Worm (Caenorhabditis elegans) whole organism, L1 larva: ENCODE data around the gene smc-5.

ENCODE experiments used
- C04F5.9 ChIP-seq: sonication (generic microtip); optimal IDR thresholded peaks from 2 replicates; lab custom pipeline; 2016; ENCODE audit warnings: missing genetic modification characterization, missing compliant biosample characterization
- C16A3.4 ChIP-seq: fragments of 150-350 bp; optimal IDR thresholded peaks from 2 replicates; lab custom pipeline; 2014; ENCODE audit warnings: missing biosample characterization, missing genetic modification characterization
- C34B4.2 ChIP-seq: sonication (generic microtip); optimal IDR thresholded peaks from 2 replicates; lab custom pipeline; 2017; ENCODE audit warnings: mild to moderate bottlenecking, missing genetic modification characterization, missing compliant biosample characterization
- F16B12.6 ChIP-seq: fragments of 150-350 bp; optimal IDR thresholded peaks from 2 replicates; lab custom pipeline; 2014; ENCODE audit warnings: missing biosample characterization, missing genetic modification characterization
- Y116A8C.19 ChIP-seq: sonication (generic microtip); optimal IDR thresholded peaks from 2 replicates; lab custom pipeline; 2016; ENCODE audit warnings: missing compliant biosample characterization, missing genetic modification characterization, borderline replicate concordance
- aha-1 ChIP-seq: fragments of 150-350 bp; optimal IDR thresholded peaks from 2 replicates; lab custom pipeline; 2014; ENCODE audit warnings: missing biosample characterization, missing genetic modification characterization
- alr-1 ChIP-seq: fragments of 200-800 bp; sonication (Bioruptor generic); optimal IDR thresholded peaks from 2 replicates; lab custom pipeline; 2018; ENCODE audit warnings: borderline replicate concordance, mild to moderate bottlenecking, missing genetic modification characterization, missing compliant biosample characterization
- blmp-1 ChIP-seq: fragments of 150-350 bp; optimal IDR thresholded peaks from 2 replicates; lab custom pipeline; 2014; ENCODE audit warnings: missing biosample characterization, missing genetic modification characterization
- ceh-82 ChIP-seq, 3 experiments: fragments of 150-350 bp in 1 of 3; sonication (generic microtip) in 2 of 3; optimal IDR thresholded peaks; 2 replicates each; lab custom pipeline; 2014 to 2017; ENCODE audit warnings: missing biosample characterization in 3 of 3, missing genetic modification characterization in 3 of 3
- ceh-88 ChIP-seq: fragments of 200-800 bp; sonication (Bioruptor generic); IDR thresholded peaks from 2 replicates; pipeline ENCODE4 v1.3.6; 2022; ENCODE audit warnings: missing genetic modification characterization, missing compliant biosample characterization
- ces-1 ChIP-seq: fragments of 150-350 bp; optimal IDR thresholded peaks from 2 replicates; lab custom pipeline; 2014; ENCODE audit warnings: missing biosample characterization, missing genetic modification reagents, missing genetic modification characterization
- dpl-1 ChIP-seq, 3 experiments: fragments of 150-350 bp in 2 of 3; sonication (generic microtip) in 1 of 3; optimal IDR thresholded peaks; 2 replicates each; lab custom pipeline; 2014 to 2017; ENCODE audit warnings: missing biosample characterization in 3 of 3, missing genetic modification characterization in 3 of 3, missing genetic modification reagents in 3 of 3
- efl-1 ChIP-seq, 4 experiments: fragments of 150-350 bp; optimal IDR thresholded peaks in 3 of 4; peaks in 1 of 4; 1 replicate in 1 of 4; 2 replicates in 3 of 4; lab custom pipeline; 2014; ENCODE audit warnings: missing biosample characterization in 2 of 4, missing genetic modification characterization in 2 of 4, missing genetic modification reagents in 2 of 4
- egl-13 ChIP-seq: sonication (generic microtip); optimal IDR thresholded peaks from 2 replicates; lab custom pipeline; 2016; ENCODE audit warnings: missing genotype, missing genetic modification reagents, missing genetic modification characterization, missing compliant biosample characterization
- egl-27 ChIP-seq, 2 experiments: fragments of 150-350 bp in 1 of 2; sonication (generic microtip); optimal IDR thresholded peaks; 3 replicates each; lab custom pipeline; 2017 to 2018; ENCODE audit warnings: missing biosample characterization in 2 of 2, missing genetic modification characterization in 2 of 2, missing genetic modification reagents in 2 of 2
- elt-2 ChIP-seq: sonication (generic microtip); optimal IDR thresholded peaks from 2 replicates; lab custom pipeline; 2016; ENCODE audit warnings: missing genetic modification characterization, mild to moderate bottlenecking, inconsistent platforms, missing compliant biosample characterization, missing genetic modification reagents
- elt-3 ChIP-seq, 6 experiments: fragments of 150-350 bp in 1 of 6; sonication (generic microtip); optimal IDR thresholded peaks; 2 replicates each; lab custom pipeline; 2017 to 2018; ENCODE audit warnings: missing biosample characterization in 6 of 6, missing genetic modification characterization in 6 of 6, inconsistent platforms in 1 of 6
- fkh-10 ChIP-seq: sonication (generic microtip); optimal IDR thresholded peaks from 2 replicates; lab custom pipeline; 2017; ENCODE audit warnings: missing biosample characterization, missing genetic modification reagents, missing genetic modification characterization
- hlh-17 ChIP-seq: fragments of 200-800 bp; sonication (Bioruptor generic); optimal IDR thresholded peaks from 2 replicates; lab custom pipeline; 2018; ENCODE audit warnings: missing genetic modification characterization, mild to moderate bottlenecking, missing compliant biosample characterization, moderate library complexity, borderline replicate concordance
- hpl-2 ChIP-seq: fragments of 150-350 bp; optimal IDR thresholded peaks from 2 replicates; lab custom pipeline; 2014; ENCODE audit warnings: missing biosample characterization, missing genetic modification reagents, missing genetic modification characterization
- jun-1 ChIP-seq: fragments of 150-350 bp; optimal IDR thresholded peaks from 2 replicates; lab custom pipeline; 2014; ENCODE audit warnings: missing biosample characterization, missing genetic modification reagents, missing genetic modification characterization
- lin-13 ChIP-seq: fragments of 150-350 bp; optimal IDR thresholded peaks from 2 replicates; lab custom pipeline; 2014; ENCODE audit warnings: missing biosample characterization, missing genetic modification reagents, missing genetic modification characterization
- lin-14 ChIP-seq: fragments of 200-800 bp; sonication (Bioruptor generic); optimal IDR thresholded peaks from 2 replicates; lab custom pipeline; 2018; ENCODE audit warnings: mild to moderate bottlenecking, missing genetic modification characterization, moderate library complexity, missing compliant biosample characterization
- lin-35 ChIP-seq, 2 experiments: fragments of 150-350 bp; optimal IDR thresholded peaks; 2 replicates each; lab custom pipeline; 2014; ENCODE audit warnings: missing biosample characterization in 2 of 2, missing genetic modification characterization in 2 of 2, missing genetic modification reagents in 2 of 2
- lin-39 ChIP-seq: fragments of 150-350 bp; optimal IDR thresholded peaks from 2 replicates; lab custom pipeline; 2014; ENCODE audit warnings: missing biosample characterization, missing genetic modification reagents, missing genetic modification characterization
- lir-3 ChIP-seq: sonication (generic microtip); optimal IDR thresholded peaks from 2 replicates; lab custom pipeline; 2016; ENCODE audit warnings: mild to moderate bottlenecking, missing genetic modification characterization, moderate library complexity, missing compliant biosample characterization; ENCODE audit not compliant: poor library complexity
- lsy-2 ChIP-seq, 2 experiments: fragments of 150-350 bp; optimal IDR thresholded peaks; 2 replicates each; lab custom pipeline; 2014; ENCODE audit warnings: missing biosample characterization in 2 of 2, missing genetic modification characterization in 2 of 2
- mdl-1 ChIP-seq, 2 experiments: fragments of 150-350 bp; optimal IDR thresholded peaks; 2 replicates each; lab custom pipeline; 2014 to 2017; ENCODE audit warnings: missing biosample characterization in 2 of 2, missing genetic modification characterization in 2 of 2, inconsistent platforms in 1 of 2
- mep-1 ChIP-seq: fragments of 150-350 bp; optimal IDR thresholded peaks from 2 replicates; lab custom pipeline; 2014; ENCODE audit warnings: missing biosample characterization, missing genetic modification characterization
- nhr-11 ChIP-seq: fragments of 150-350 bp; optimal IDR thresholded peaks from 2 replicates; lab custom pipeline; 2014; ENCODE audit warnings: missing biosample characterization, missing genetic modification characterization
- nhr-20 ChIP-seq: sonication (generic microtip); optimal IDR thresholded peaks from 2 replicates; lab custom pipeline; 2016; ENCODE audit warnings: mild to moderate bottlenecking, missing genetic modification characterization, missing compliant biosample characterization
- nhr-28 ChIP-seq: fragments of 150-350 bp; optimal IDR thresholded peaks from 2 replicates; lab custom pipeline; 2014; ENCODE audit warnings: missing biosample characterization, missing genetic modification characterization
- nhr-71 ChIP-seq: sonication (generic microtip); optimal IDR thresholded peaks from 2 replicates; lab custom pipeline; 2016; ENCODE audit warnings: mild to moderate bottlenecking, missing genetic modification characterization, moderate library complexity, missing compliant biosample characterization
- nhr-76 ChIP-seq: sonication (generic microtip); optimal IDR thresholded peaks from 2 replicates; lab custom pipeline; 2017; ENCODE audit warnings: missing biosample characterization, missing genetic modification characterization
- nhr-85 ChIP-seq: sonication (generic microtip); peaks from one replicate; lab custom pipeline; 2016; ENCODE audit warnings: missing genetic modification characterization, inconsistent platforms, missing compliant biosample characterization
- nhr-90 ChIP-seq: sonication (generic microtip); optimal IDR thresholded peaks from 2 replicates; lab custom pipeline; 2016; ENCODE audit warnings: mild to moderate bottlenecking, missing genetic modification characterization, missing compliant biosample characterization; ENCODE audit not compliant: poor library complexity
- pag-3 ChIP-seq: sonication (generic microtip); optimal IDR thresholded peaks from 2 replicates; lab custom pipeline; 2017; ENCODE audit warnings: missing genetic modification characterization, mild to moderate bottlenecking, missing compliant biosample characterization, antibody characterized with exemption, borderline replicate concordance; ENCODE audit not compliant: insufficient read depth
- pax-3 ChIP-seq: fragments of 200-800 bp; sonication (Bioruptor generic); optimal IDR thresholded peaks from 2 replicates; lab custom pipeline; 2018; ENCODE audit warnings: mild to moderate bottlenecking, missing genetic modification characterization, moderate library complexity, missing compliant biosample characterization
- pqm-1 ChIP-seq: sonication (generic microtip); optimal IDR thresholded peaks from 3 replicates; lab custom pipeline; 2017; ENCODE audit warnings: missing biosample characterization, missing genetic modification characterization
- snu-23 ChIP-seq: sonication (generic microtip); optimal IDR thresholded peaks from 2 replicates; lab custom pipeline; 2016; ENCODE audit warnings: missing genetic modification characterization, missing compliant biosample characterization
- sox-4 ChIP-seq: sonication (generic microtip); optimal IDR thresholded peaks from 2 replicates; lab custom pipeline; 2016; ENCODE audit warnings: missing genetic modification characterization, missing compliant biosample characterization
- sup-37 ChIP-seq: fragments of 200-800 bp; sonication (Bioruptor generic); optimal IDR thresholded peaks from 2 replicates; lab custom pipeline; 2018; ENCODE audit warnings: mild to moderate bottlenecking, missing genetic modification characterization, missing compliant biosample characterization
- tlp-1 ChIP-seq: fragments of 150-350 bp; optimal IDR thresholded peaks from 2 replicates; lab custom pipeline; 2014; ENCODE audit warnings: missing biosample characterization, missing genetic modification characterization
- unc-30 ChIP-seq: sonication (generic microtip); optimal IDR thresholded peaks from 2 replicates; lab custom pipeline; 2017; ENCODE audit warnings: missing biosample characterization, missing genetic modification characterization
- unc-62 ChIP-seq: fragments of 150-350 bp; optimal IDR thresholded peaks from 2 replicates; lab custom pipeline; 2014; ENCODE audit warnings: missing biosample characterization, missing genetic modification reagents, missing genetic modification characterization
- unc-86 ChIP-seq: sonication (generic microtip); optimal IDR thresholded peaks from 2 replicates; lab custom pipeline; 2016; ENCODE audit warnings: missing genetic modification characterization, missing compliant biosample characterization
- unc-98 ChIP-seq: fragments of 200-800 bp; sonication (Bioruptor generic); IDR thresholded peaks from 2 replicates; pipeline ENCODE4 v1.3.6; 2022; ENCODE audit warnings: missing genetic modification characterization, missing compliant biosample characterization
- xbp-1 ChIP-seq: sonication (generic microtip); optimal IDR thresholded peaks from 2 replicates; lab custom pipeline; 2016; ENCODE audit warnings: missing genetic modification characterization, missing compliant biosample characterization
- zag-1 ChIP-seq: fragments of 150-350 bp; optimal IDR thresholded peaks from 2 replicates; lab custom pipeline; 2014; ENCODE audit warnings: missing biosample characterization, missing genetic modification characterization
- ztf-4 ChIP-seq: fragments of 150-350 bp; optimal IDR thresholded peaks from 2 replicates; lab custom pipeline; 2014; ENCODE audit warnings: missing biosample characterization, missing genetic modification characterization

The smc-5 gene

DNA sequence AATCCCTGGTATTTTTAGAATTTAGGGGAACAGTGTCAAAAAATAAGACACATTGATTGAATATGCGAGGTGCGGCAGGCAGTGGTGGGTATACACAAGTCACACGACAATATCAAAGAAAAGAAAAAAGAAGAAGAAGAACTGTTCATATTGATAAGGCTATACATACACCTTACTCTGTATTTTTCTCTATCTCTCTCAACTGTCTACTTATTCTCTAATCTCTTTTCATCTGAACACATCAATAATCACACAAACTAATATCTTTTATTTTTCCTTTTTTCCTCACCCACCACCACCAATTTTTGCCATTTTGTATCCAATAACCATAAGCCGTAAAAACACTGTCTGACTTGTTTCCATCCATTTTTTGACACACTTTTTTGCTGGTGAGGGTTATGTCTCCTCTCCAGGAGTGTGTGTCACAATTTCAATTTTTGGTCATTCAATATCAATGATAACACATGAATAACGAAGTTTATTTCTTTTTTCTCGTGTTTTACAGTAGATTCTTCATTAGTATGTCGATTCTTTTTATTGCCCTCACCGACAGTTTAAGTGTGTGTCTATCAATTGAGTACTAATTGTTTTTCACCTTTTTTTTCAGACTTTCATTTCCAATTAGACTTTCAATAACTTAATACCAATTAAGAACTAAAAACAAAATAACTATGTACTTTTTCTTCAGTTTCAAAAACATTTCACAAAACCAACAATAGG, 42.4 kb upstream of the smc-5 start:
- TF ChIP-seq lin-39 (tag; lab: Kevin White, UChicago) (no peak), unc-62 (GFP tag; lab: Kevin White, UChicago) (no peak), mep-1 (tag; lab: Kevin White, UChicago) (no peak), tlp-1 (tag; lab: Kevin White, UChicago) (no peak), mdl-1 (tag; optimal IDR thresholded peaks at IDR 0.05; lab: Kevin White, UChicago) (peak in 1 of 2 experiments; percentile 23), nhr-76 (tag; lab: Kevin White, UChicago) (no peak), Y116A8C.19 (tag; lab: Kevin White, UChicago) (no peak), dpl-1 (GFP tag; optimal IDR thresholded peaks at IDR 0.05; lab: Kevin White, UChicago) (peak in 1 of 3 experiments; percentile 15), lsy-2 (tag; optimal IDR thresholded peaks at IDR 0.05; lab: Kevin White, UChicago) (peak; percentile 10 to 60), egl-27 (tag; optimal IDR thresholded peaks at IDR 0.05; lab: Kevin White, UChicago) (no peak), blmp-1 (peak; percentile 24), alr-1 (tag; lab: Kevin White, UChicago) (no peak), pag-3 (tag; lab: Kevin White, UChicago) (no peak), ces-1 (GFP tag; lab: Kevin White, UChicago) (no peak), C04F5.9 (tag; lab: Kevin White, UChicago) (no peak), xbp-1 (no peak), nhr-71 (tag; lab: Kevin White, UChicago) (peak; percentile 54), nhr-90 (tag; lab: Kevin White, UChicago) (peak; percentile 24), egl-13 (no peak), nhr-11 (no peak), F16B12.6 (no peak), pax-3 (tag; lab: Kevin White, UChicago) (no peak), lin-13 (GFP tag; lab: Kevin White, UChicago) (no peak), ceh-88 (GFP tag; lab: Robert Waterston, UW) (0 out of 2 replicates have a peak, but pooled peaks have one; percentile 16), nhr-28 (no peak), C34B4.2 (tag; lab: Kevin White, UChicago) (no peak), nhr-20 (tag; lab: Kevin White, UChicago) (peak; percentile 57), sox-4 (tag; lab: Kevin White, UChicago) (no peak), pqm-1 (tag; lab: Kevin White, UChicago) (peak; percentile 20), ztf-4 (tag; lab: Kevin White, UChicago) (no peak), sup-37 (GFP tag; lab: Kevin White, UChicago) (no peak), unc-30 (tag; lab: Kevin White, UChicago) (no peak), elt-2 (tag; lab: Kevin White, UChicago) (peak; percentile 96), lir-3 (no peak), efl-1 (optimal IDR thresholded peaks at IDR 0.05; lab: Kevin White, UChicago) (no peak), efl-1 (GFP tag; optimal IDR thresholded peaks at IDR 0.05 in 1 of 2; lab: Kevin White, UChicago) (peak in 1 of 2 experiments; percentile 89), lin-14 (GFP tag; lab: Kevin White, UChicago) (peak; percentile 81), hlh-17 (GFP tag; lab: Kevin White, UChicago) (no peak), unc-98 (GFP tag; lab: Robert Waterston, UW) (no peak), elt-3 (tag; optimal IDR thresholded peaks at IDR 0.05; lab: Kevin White, UChicago) (peak in 5 of 6 experiments; percentile 12 to 89 (median 84)), unc-86 (tag; lab: Kevin White, UChicago) (no peak), zag-1 (no peak), lin-35 (GFP tag; optimal IDR thresholded peaks at IDR 0.05; lab: Kevin White, UChicago) (no peak), fkh-10 (GFP tag; lab: Kevin White, UChicago) (no peak), aha-1 (tag; lab: Kevin White, UChicago) (no peak), jun-1 (tag; lab: Kevin White, UChicago) (no peak), hpl-2 (GFP tag; lab: Kevin White, UChicago) (no peak), C16A3.4 (tag; lab: Kevin White, UChicago) (no peak), nhr-85 (peak; percentile 89), ceh-82 (tag; optimal IDR thresholded peaks at IDR 0.05; lab: Kevin White, UChicago) (no peak), snu-23 (peak; percentile 53)
